Fruit fly (Drosophila melanogaster): ENCODE results near the gene Trx2.

The Trx2 gene

DNA sequence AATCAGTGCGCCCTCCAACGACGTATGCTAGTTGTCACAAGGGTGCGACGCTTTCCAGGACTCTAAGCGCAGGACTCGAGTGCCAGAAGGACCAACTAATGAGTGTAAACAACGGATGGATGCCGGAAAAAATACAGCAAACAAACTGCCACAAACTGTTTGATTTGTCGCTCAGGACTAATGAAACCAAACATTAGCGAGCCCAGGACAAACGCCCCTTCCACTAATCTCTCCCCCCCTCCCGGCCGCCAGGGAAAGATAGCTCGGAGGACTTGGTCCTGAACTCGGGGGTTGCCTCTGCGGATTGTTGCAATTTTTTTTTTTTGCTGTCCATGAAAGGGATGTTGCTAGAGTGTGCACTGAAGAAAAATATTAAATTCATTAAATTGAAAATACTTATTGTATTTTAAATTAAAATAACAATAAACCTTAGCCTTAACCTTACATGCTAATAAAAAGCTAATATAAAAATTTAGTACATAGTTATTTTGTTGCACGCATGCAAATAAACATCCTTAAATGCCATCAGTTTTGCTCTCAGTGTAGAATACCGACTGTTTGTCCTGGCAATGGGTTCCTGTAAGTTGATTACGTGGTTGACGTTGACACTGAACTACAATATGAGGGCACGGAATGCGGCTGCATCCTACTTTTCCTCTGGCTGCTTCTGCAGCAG is 18.2 kb upstream of the Trx2 start (continued):
- TF ChIP-seq CG4360 (GFP tag; IDR thresholded peaks at IDR 0.05) (peak; percentile 39; the same call in 1 of the 2 replicates), phol (tag; optimal IDR thresholded peaks at IDR 0.05) (peak; percentile 73), dimm (GFP tag; IDR thresholded peaks at IDR 0.05) (no peak), inv (GFP tag; IDR thresholded peaks at IDR 0.05; ENCODE audit: partially characterized antibody) (no peak), CG32772 (GFP tag; IDR thresholded peaks at IDR 0.05) (peak; percentile 42; the same call in 1 of the 2 replicates), CG7839 (tag; optimal IDR thresholded peaks at IDR 0.05) (peak; percentile 61), Kr (GFP tag; optimal IDR thresholded peaks at IDR 0.05) (no peak), fu2 (GFP tag; optimal IDR thresholded peaks at IDR 0.05) (no peak), CG6175 (GFP tag; IDR thresholded peaks at IDR 0.05) (no peak), sisA (GFP tag; IDR thresholded peaks at IDR 0.05) (peak; percentile 50), CG13287 (GFP tag; IDR thresholded peaks at IDR 0.05; ENCODE audit: partially characterized antibody) (no peak), CG7786 (GFP tag; optimal IDR thresholded peaks at IDR 0.05) (no peak), CG7987 (GFP tag; optimal IDR thresholded peaks at IDR 0.05) (no peak), zen2 (GFP tag; IDR thresholded peaks at IDR 0.05; ENCODE audit: partially characterized antibody) (no peak), wek (GFP tag; optimal IDR thresholded peaks at IDR 0.05) (no peak), CG12299 (tag; optimal IDR thresholded peaks at IDR 0.05) (no peak), Meics (GFP tag; optimal IDR thresholded peaks at IDR 0.05) (no peak), CG2889 (GFP tag; IDR thresholded peaks at IDR 0.05) (no peak), CG8765 (GFP tag; IDR thresholded peaks at IDR 0.05) (peak; percentile 43; the same call in 1 of the 2 replicates), Bgb (GFP tag; IDR thresholded peaks at IDR 0.05; ENCODE audit: partially characterized antibody) (no peak), bigmax (GFP tag; optimal IDR thresholded peaks at IDR 0.05) (no peak), CG10565 (GFP tag; optimal IDR thresholded peaks at IDR 0.05) (no peak), CG1233 (GFP tag; optimal IDR thresholded peaks at IDR 0.05) (no peak), pzg (GFP tag; optimal IDR thresholded peaks at IDR 0.05) (no peak), CG9932 (GFP tag; IDR thresholded peaks at IDR 0.05) (no peak), CG1602 (GFP tag; optimal IDR thresholded peaks at IDR 0.05) (peak; percentile 32), sens-2 (GFP tag; IDR thresholded peaks at IDR 0.05) (no peak), Myb (GFP tag; optimal IDR thresholded peaks at IDR 0.05) (no peak), CG12942 (GFP tag; optimal IDR thresholded peaks at IDR 0.05) (no peak), Ets97D (GFP tag; optimal IDR thresholded peaks at IDR 0.05) (no peak), trem (tag; optimal IDR thresholded peaks at IDR 0.05) (peak; percentile 62), Awh (GFP tag; IDR thresholded peaks at IDR 0.05) (peak; percentile 5; the same call in 1 of the 2 replicates)

dm6 chr2L:9598390-9598789 is 14.6 kb upstream of the Trx2 start:
- TF ChIP-seq CG11456 (GFP tag; IDR thresholded peaks at IDR 0.05), result peak; percentile 70; the same call in 2 of the 3 replicates
- no peak for TF ChIP-seq cato (GFP tag; optimal IDR thresholded peaks at IDR 0.05; ENCODE audit: borderline replicate concordance)
- no peak for TF ChIP-seq CG12659 (GFP tag; optimal IDR thresholded peaks at IDR 0.05)
- no peak for TF ChIP-seq CG4328 (GFP tag; optimal IDR thresholded peaks at IDR 0.05)
- no peak for TF ChIP-seq Ravus (GFP tag; IDR thresholded peaks at IDR 0.05)
- no peak for TF ChIP-seq Sry-δ (GFP tag; optimal IDR thresholded peaks at IDR 0.05)
- no peak for TF ChIP-seq bbx (GFP tag; IDR thresholded peaks at IDR 0.05; ENCODE audit: partially characterized antibody)
- TF ChIP-seq h (optimal IDR thresholded peaks at IDR 0.05), result no peak
- TF ChIP-seq CG1792 (GFP tag; optimal IDR thresholded peaks at IDR 0.05), result no peak
- no peak for TF ChIP-seq sug (tag; optimal IDR thresholded peaks at IDR 0.05)
- TF ChIP-seq CG10979 (tag; optimal IDR thresholded peaks at IDR 0.05), result peak; percentile 86
- TF ChIP-seq Spps (tag; optimal IDR thresholded peaks at IDR 0.05), result peak; percentile 70
- no peak for TF ChIP-seq sima (GFP tag; optimal IDR thresholded peaks at IDR 0.05)
- peak; percentile 60 for TF ChIP-seq CG17359 (tag; optimal IDR thresholded peaks at IDR 0.05)
- TF ChIP-seq Dbx (GFP tag; IDR thresholded peaks at IDR 0.05), result no peak
- TF ChIP-seq nerfin-2 (GFP tag; IDR thresholded peaks at IDR 0.05; ENCODE audit: partially characterized antibody), result no peak
- peak; percentile 9 for TF ChIP-seq cwo (GFP tag; optimal IDR thresholded peaks at IDR 0.05)
- TF ChIP-seq NFAT (GFP tag; IDR thresholded peaks at IDR 0.05), result no peak
- TF ChIP-seq CG31365 (tag; optimal IDR thresholded peaks at IDR 0.05), result no peak
- peak; percentile 67 for TF ChIP-seq dysf (GFP tag; IDR thresholded peaks at IDR 0.05)
